Fruit fly (Drosophila melanogaster) whole organism, embryonic: ENCODE results near the gene CG43800.

Experiments used
- CG13296 ChIP-seq: fragments of 200-800 bp; sonication (Bioruptor generic); optimal IDR thresholded peaks from 3 replicates; lab custom pipeline; 2018; ENCODE audit warnings: missing biosample characterization, mild to moderate bottlenecking, missing genetic modification characterization
- CG2129 ChIP-seq: fragments of 200-800 bp; sonication (Bioruptor generic); IDR thresholded peaks from 2 replicates; pipeline ENCODE4 v1.3.6; 2022; ENCODE audit warnings: missing biosample characterization, missing genetic modification characterization; ENCODE audit not compliant: partially characterized antibody
- CG30431 ChIP-seq: fragments of 200-800 bp; sonication (Bioruptor generic); optimal IDR thresholded peaks from 2 replicates; lab custom pipeline; 2017; ENCODE audit warnings: missing biosample characterization, missing genetic modification characterization
- CG7372 ChIP-seq: fragments of 200-800 bp; sonication (Bioruptor generic); IDR thresholded peaks from 2 replicates; pipeline ENCODE4 v1.3.6; 2022; ENCODE audit warnings: missing biosample characterization, missing genetic modification characterization
- HLHmδ ChIP-seq: fragments of 200-800 bp; sonication (Bioruptor generic); optimal IDR thresholded peaks from 2 replicates; lab custom pipeline; 2018; ENCODE audit warnings: missing biosample characterization, mild to moderate bottlenecking, missing genetic modification characterization, moderate library complexity
- Hr39 ChIP-seq: fragments of >200 bp; optimal IDR thresholded peaks from 2 replicates; lab custom pipeline; 2017
- Lim3 ChIP-seq: fragments of 200-800 bp; sonication (Bioruptor generic); IDR thresholded peaks from 2 replicates; pipeline ENCODE4 v1.3.6; 2022; ENCODE audit warnings: missing biosample characterization, missing genetic modification characterization
- Poxn ChIP-seq: fragments of 200-800 bp; sonication (Bioruptor generic); IDR thresholded peaks from 2 replicates; pipeline ENCODE4 v1.3.6; 2022; ENCODE audit warnings: missing biosample characterization, missing genetic modification characterization
- eyg ChIP-seq: fragments of 200-800 bp; sonication (Bioruptor generic); optimal IDR thresholded peaks from 3 replicates; lab custom pipeline; 2016; ENCODE audit warnings: missing biosample characterization, missing genetic modification characterization
- lbe ChIP-seq: fragments of 200-800 bp; sonication (Bioruptor generic); optimal IDR thresholded peaks from 2 replicates; lab custom pipeline; 2016; ENCODE audit warnings: missing biosample characterization, mild to moderate bottlenecking, missing genetic modification characterization
- run ChIP-seq: fragments of 200-800 bp; sonication (Bioruptor generic); optimal IDR thresholded peaks from 3 replicates; lab custom pipeline; 2018; ENCODE audit warnings: missing biosample characterization, mild to moderate bottlenecking, missing genetic modification characterization

dm6 chr2L:7270270-7270669, 37.7 kb upstream of the CG43800 start:
- TF ChIP-seq Poxn = no peak
- TF ChIP-seq lbe = no peak
- no peak for TF ChIP-seq CG7372
- TF ChIP-seq Hr39 (lab: Kevin White, UChicago) = no peak
- no peak for TF ChIP-seq Lim3
- no peak for TF ChIP-seq run
- no peak for TF ChIP-seq CG13296 (GFP tag; lab: Kevin White, UChicago)
- no peak for TF ChIP-seq HLHmδ
- no peak for TF ChIP-seq CG2129 (GFP tag; lab: Robert Waterston, UW)
- TF ChIP-seq eyg (GFP tag; lab: Kevin White, UChicago) = no peak
- no peak for TF ChIP-seq CG30431 (GFP tag; lab: Kevin White, UChicago)
